Fruit fly (Drosophila melanogaster) whole organism, wandering third instar larva: ENCODE results near the gene Muc30E.
A peak's percentile ranks its signal among the peaks of the same experiment; 100 is the strongest.

Experiments
- Abd-B ChIP-seq: fragments of >200 bp; optimal IDR thresholded peaks from 2 replicates; lab custom pipeline; 2017; ENCODE audit warnings: missing biosample characterization, missing genetic modification characterization
- CG32264 ChIP-seq: fragments of 200-800 bp; sonication (Bioruptor generic); optimal IDR thresholded peaks from 2 replicates; lab custom pipeline; 2016; ENCODE audit warnings: missing biosample characterization, missing genetic modification characterization
- CG9705 ChIP-seq: fragments of 200-800 bp; sonication (Bioruptor generic); optimal IDR thresholded peaks from 2 replicates; lab custom pipeline; 2018; ENCODE audit warnings: missing biosample characterization, mild to moderate bottlenecking, missing genetic modification characterization
- CrebA ChIP-seq: fragments of 200-800 bp; sonication (Bioruptor generic); optimal IDR thresholded peaks from 2 replicates; lab custom pipeline; 2016; ENCODE audit warnings: missing biosample characterization, mild to moderate bottlenecking, missing genetic modification characterization, borderline replicate concordance
- Dfd ChIP-seq: fragments of >200 bp; optimal IDR thresholded peaks from 2 replicates; lab custom pipeline; 2017; ENCODE audit warnings: missing biosample characterization, missing genetic modification characterization
- Dif ChIP-seq: fragments of 200-275, 200-300 bp; sonication (Bioruptor generic); optimal IDR thresholded peaks from 2 replicates; lab custom pipeline; 2018; ENCODE audit warnings: missing biosample characterization, missing genetic modification characterization; ENCODE audit not compliant: partially characterized antibody
- GATAd ChIP-seq: sonication (Bioruptor generic); optimal IDR thresholded peaks from 2 replicates; lab custom pipeline; 2016; ENCODE audit warnings: missing biosample characterization, missing genetic modification characterization
- HLH106 ChIP-seq: fragments of 200-800 bp; optimal IDR thresholded peaks from 3 replicates; lab custom pipeline; 2019; ENCODE audit warnings: missing biosample characterization, mild to moderate bottlenecking, missing genetic modification characterization, moderate library complexity
- Hnf4 ChIP-seq: fragments of 200-800 bp; sonication (Bioruptor generic); optimal IDR thresholded peaks from 2 replicates; lab custom pipeline; 2016; ENCODE audit warnings: missing biosample characterization, mild to moderate bottlenecking, missing genetic modification characterization
- Hr78 ChIP-seq: fragments of >200 bp; optimal IDR thresholded peaks from 2 replicates; lab custom pipeline; 2017; ENCODE audit warnings: missing biosample characterization, missing genetic modification characterization
- Hr83 ChIP-seq: fragments of 200-300 bp; sonication (Bioruptor generic); optimal IDR thresholded peaks from 2 replicates; lab custom pipeline; 2016; ENCODE audit warnings: missing biosample characterization, mild to moderate bottlenecking, missing genetic modification characterization, moderate library complexity; ENCODE audit not compliant: poor library complexity, severe bottlenecking
- Jra ChIP-seq: sonication (Bioruptor generic); optimal IDR thresholded peaks from 2 replicates; lab custom pipeline; 2016; ENCODE audit warnings: missing biosample characterization, missing genetic modification characterization
- Mio ChIP-seq: sonication (Bioruptor generic); optimal IDR thresholded peaks from 2 replicates; lab custom pipeline; 2016; ENCODE audit warnings: missing biosample characterization, missing genetic modification characterization
- Myc ChIP-seq: fragments of >200 bp; optimal IDR thresholded peaks from 2 replicates; lab custom pipeline; 2017
- N ChIP-seq: fragments of >200 bp; optimal IDR thresholded peaks from 2 replicates; lab custom pipeline; 2018; ENCODE audit warnings: missing biosample characterization, missing external identifiers, missing genetic modification characterization
- OdsH ChIP-seq: fragments of 200-800 bp; sonication (Bioruptor generic); optimal IDR thresholded peaks from 2 replicates; lab custom pipeline; 2016; ENCODE audit warnings: missing biosample characterization, mild to moderate bottlenecking, missing genetic modification characterization
- Rel ChIP-seq, 2 experiments: fragments of 200-800 bp; sonication (Bioruptor generic) in 1 of 2; optimal IDR thresholded peaks; 2 replicates in 1 of 2; 3 replicates in 1 of 2; lab custom pipeline; 2016 to 2019; ENCODE audit warnings: mild to moderate bottlenecking in 2 of 2, missing biosample characterization in 2 of 2, missing genetic modification characterization in 2 of 2, moderate library complexity in 1 of 2
- Sp1 ChIP-seq: fragments of 200-800 bp; sonication (Bioruptor generic); optimal IDR thresholded peaks from 3 replicates; lab custom pipeline; 2019; ENCODE audit warnings: missing biosample characterization, mild to moderate bottlenecking, missing genetic modification characterization, moderate library complexity
- Vsx2 ChIP-seq: fragments of 200-300, 225-300 bp; sonication (Bioruptor generic); optimal IDR thresholded peaks from 2 replicates; lab custom pipeline; 2018; ENCODE audit warnings: missing biosample characterization, missing genetic modification characterization; ENCODE audit not compliant: partially characterized antibody
- br ChIP-seq: fragments of 200-800 bp; sonication (Bioruptor generic); optimal IDR thresholded peaks from 2 replicates; lab custom pipeline; 2016; ENCODE audit warnings: missing biosample characterization, missing genetic modification characterization
- brk ChIP-seq: fragments of 200-800 bp; sonication (Bioruptor generic); optimal IDR thresholded peaks from 2 replicates; lab custom pipeline; 2016; ENCODE audit warnings: missing biosample characterization, mild to moderate bottlenecking, missing genetic modification characterization
- dl ChIP-seq, 2 experiments: fragments of 175-275, 200-275 bp in 1 of 2; fragments of 200-275 bp in 1 of 2; sonication (Bioruptor generic); optimal IDR thresholded peaks; lab custom pipeline; 2018; ENCODE audit warnings: mild to moderate bottlenecking in 2 of 2, missing biosample characterization in 2 of 2, missing genetic modification characterization in 2 of 2, moderate library complexity in 2 of 2; ENCODE audit not compliant: partially characterized antibody in 2 of 2, insufficient read depth in 1 of 2
- dmrt93B ChIP-seq: fragments of 200-800 bp; sonication (Bioruptor generic); optimal IDR thresholded peaks from 2 replicates; lab custom pipeline; 2018; ENCODE audit warnings: missing biosample characterization, mild to moderate bottlenecking, missing genetic modification characterization
- dsf ChIP-seq: sonication (Bioruptor generic); optimal IDR thresholded peaks from 2 replicates; lab custom pipeline; 2016; ENCODE audit warnings: missing biosample characterization, missing genetic modification characterization, borderline replicate concordance
- ey ChIP-seq: fragments of 200-800 bp; sonication (Bioruptor generic); optimal IDR thresholded peaks from 2 replicates; lab custom pipeline; 2016; ENCODE audit warnings: missing biosample characterization, missing genetic modification characterization
- foxo ChIP-seq, 2 experiments: fragments of 200-800 bp; sonication (Bioruptor generic); optimal IDR thresholded peaks; 2 replicates in 1 of 2; 3 replicates in 1 of 2; lab custom pipeline; 2016 to 2017; ENCODE audit warnings: missing biosample characterization in 2 of 2, missing genetic modification characterization in 2 of 2
- fru ChIP-seq: fragments of 200-800 bp; sonication (Bioruptor generic); optimal IDR thresholded peaks from 3 replicates; lab custom pipeline; 2016; ENCODE audit warnings: missing biosample characterization, mild to moderate bottlenecking, missing genetic modification characterization
- h ChIP-seq: fragments of 200-800 bp; sonication (Bioruptor generic); optimal IDR thresholded peaks from 3 replicates; lab custom pipeline; 2016; ENCODE audit warnings: missing biosample characterization, mild to moderate bottlenecking, missing genetic modification characterization
- jim ChIP-seq: fragments of 175-275, 200-325 bp; sonication (Bioruptor generic); optimal IDR thresholded peaks from 2 replicates; lab custom pipeline; 2016; ENCODE audit warnings: missing biosample characterization, mild to moderate bottlenecking, missing genetic modification characterization
- lola ChIP-seq: fragments of >200 bp; optimal IDR thresholded peaks from 2 replicates; lab custom pipeline; 2017; ENCODE audit warnings: missing biosample characterization, missing genetic modification characterization
- psq ChIP-seq: fragments of 200-800 bp; sonication (Bioruptor generic); optimal IDR thresholded peaks from 3 replicates; lab custom pipeline; 2017; ENCODE audit warnings: missing biosample characterization, mild to moderate bottlenecking, missing genetic modification characterization, moderate library complexity
- rgr ChIP-seq: fragments of 200-800 bp; sonication (Bioruptor generic); optimal IDR thresholded peaks from 3 replicates; lab custom pipeline; 2016; ENCODE audit warnings: missing biosample characterization, mild to moderate bottlenecking, missing genetic modification characterization
- sage ChIP-seq: fragments of 200-800 bp; sonication (Bioruptor generic); optimal IDR thresholded peaks from 2 replicates; lab custom pipeline; 2016; ENCODE audit warnings: missing biosample characterization, mild to moderate bottlenecking, missing genetic modification characterization
- sv ChIP-seq: fragments of 200-800 bp; sonication (Bioruptor generic); optimal IDR thresholded peaks from 3 replicates; lab custom pipeline; 2016; ENCODE audit warnings: missing biosample characterization, missing genetic modification characterization
- tai ChIP-seq: sonication (Bioruptor generic); optimal IDR thresholded peaks from 2 replicates; lab custom pipeline; 2016; ENCODE audit warnings: missing biosample characterization, missing genetic modification characterization
- usp ChIP-seq: fragments of >200 bp; optimal IDR thresholded peaks from 2 replicates; lab custom pipeline; 2017; ENCODE audit warnings: missing biosample characterization, missing genetic modification characterization
- woc ChIP-seq: sonication (Bioruptor generic); optimal IDR thresholded peaks from 2 replicates; lab custom pipeline; 2016; ENCODE audit warnings: missing biosample characterization, mild to moderate bottlenecking, missing genetic modification characterization

Muc30E gene

dm6 chr2L:9908468-9908967 lies 5.6 kb upstream of the Muc30E start, which contains the start of gene CG13124:
Gene CG13124, minus strand, starts transcription at chr2L:9908633.
- TF ChIP-seq OdsH (GFP tag; lab: Kevin White, UChicago) (no peak), ey (GFP tag; lab: Kevin White, UChicago) (no peak), CrebA (GFP tag; lab: Kevin White, UChicago) (no peak), Hnf4 (no peak), Myc (lab: Kevin White, UChicago) (no peak), woc (GFP tag; lab: Kevin White, UChicago) (no peak), CG32264 (GFP tag; lab: Kevin White, UChicago) (no peak), foxo (GFP tag; optimal IDR thresholded peaks at IDR 0.05; lab: Kevin White, UChicago) (peak in 1 of 2 experiments; percentile 6), sv (GFP tag; lab: Kevin White, UChicago) (no peak), Dif (GFP tag; lab: Kevin White, UChicago) (peak; percentile 82), h (GFP tag; lab: Kevin White, UChicago) (peak; percentile 27), HLH106 (tag; lab: Kevin White, UChicago) (no peak), dl (GFP tag; optimal IDR thresholded peaks at IDR 0.05; lab: Kevin White, UChicago; ENCODE audit: insufficient read depth in 1 of 2, partially characterized antibody in 2 of 2) (peak; percentile 41 to 59)

- TF ChIP-seq N (GFP tag; lab: Kevin White, UChicago) (peak; percentile 24), Jra (GFP tag; lab: Kevin White, UChicago) (peak; percentile 23), Hr78 (GFP tag; lab: Kevin White, UChicago) (no peak), psq (peak; percentile 61)
These were observed 4.7 kb upstream of the Muc30E start for dm6 chr2L:9907320-9908256.

dm6 chr2L:9906641-9907040 lies 3.7 kb upstream of the Muc30E start:
- TF ChIP-seq Dfd (no peak), dmrt93B (GFP tag; lab: Kevin White, UChicago) (no peak), sage (GFP tag; lab: Kevin White, UChicago) (no peak), fru (GFP tag; lab: Kevin White, UChicago) (no peak), Abd-B (GFP tag; lab: Kevin White, UChicago) (no peak)

dm6 chr2L:9897296-9897695 lies 5.6 kb downstream of the Muc30E start, which contains the start of gene RpS2:
Gene RpS2, minus strand, starts transcription at chr2L:9897552.
- TF ChIP-seq Dif (GFP tag; lab: Kevin White, UChicago) = no peak
- TF ChIP-seq Mio (GFP tag; lab: Kevin White, UChicago) = peak; percentile 8
- TF ChIP-seq jim = no peak
- no peak for TF ChIP-seq CrebA (GFP tag; lab: Kevin White, UChicago)
- TF ChIP-seq lola (GFP tag; lab: Kevin White, UChicago) = no peak
- no peak for TF ChIP-seq sage (GFP tag; lab: Kevin White, UChicago)
- TF ChIP-seq sv (GFP tag; lab: Kevin White, UChicago) = peak; percentile 19
- peak; percentile 69 for TF ChIP-seq rgr
- TF ChIP-seq OdsH (GFP tag; lab: Kevin White, UChicago) = peak; percentile 41
- TF ChIP-seq Myc (lab: Kevin White, UChicago) = peak; percentile 53
- no peak for TF ChIP-seq CG32264 (GFP tag; lab: Kevin White, UChicago)
- peak; percentile 79 for TF ChIP-seq Hnf4
- no peak for TF ChIP-seq N (GFP tag; lab: Kevin White, UChicago)
- TF ChIP-seq br (GFP tag; lab: Kevin White, UChicago) = peak; percentile 51
- no peak for TF ChIP-seq Abd-B (GFP tag; lab: Kevin White, UChicago)
- TF ChIP-seq foxo (GFP tag; optimal IDR thresholded peaks at IDR 0.05; lab: Kevin White, UChicago) = peak in 1 of 2 experiments; percentile 40
- no peak for TF ChIP-seq Dfd
- peak; percentile 83 for TF ChIP-seq brk (GFP tag; lab: Kevin White, UChicago)
- no peak for TF ChIP-seq psq
- TF ChIP-seq Hr83 (GFP tag; lab: Kevin White, UChicago) = peak; percentile 71
- peak; percentile 9 for TF ChIP-seq ey (GFP tag; lab: Kevin White, UChicago)
- no peak for TF ChIP-seq Rel (GFP tag; optimal IDR thresholded peaks at IDR 0.05; lab: Kevin White, UChicago)
- TF ChIP-seq Rel (tag; optimal IDR thresholded peaks at IDR 0.05; lab: Kevin White, UChicago) = peak; percentile 2
- TF ChIP-seq Sp1 = peak; percentile 62
- no peak for TF ChIP-seq usp (GFP tag; lab: Kevin White, UChicago)
- TF ChIP-seq Vsx2 (GFP tag; lab: Kevin White, UChicago) = no peak
- TF ChIP-seq HLH106 (tag; lab: Kevin White, UChicago) = no peak
- TF ChIP-seq fru (GFP tag; lab: Kevin White, UChicago) = peak; percentile 32
- peak; percentile 48 for TF ChIP-seq h (GFP tag; lab: Kevin White, UChicago)
- peak; percentile 25 for TF ChIP-seq CG9705 (GFP tag; lab: Kevin White, UChicago)
- TF ChIP-seq dmrt93B (GFP tag; lab: Kevin White, UChicago) = no peak
- TF ChIP-seq tai (GFP tag; lab: Kevin White, UChicago) = no peak
- TF ChIP-seq Jra (GFP tag; lab: Kevin White, UChicago) = peak; percentile 47
- peak; percentile 47 for TF ChIP-seq dsf (GFP tag; lab: Kevin White, UChicago)
- no peak for TF ChIP-seq woc (GFP tag; lab: Kevin White, UChicago)
- TF ChIP-seq GATAd (GFP tag; lab: Kevin White, UChicago) = no peak
- TF ChIP-seq Hr78 (GFP tag; lab: Kevin White, UChicago) = no peak
